Worm (Caenorhabditis elegans): Measurements from ENCODE around the gene fust-1.

DNA sequence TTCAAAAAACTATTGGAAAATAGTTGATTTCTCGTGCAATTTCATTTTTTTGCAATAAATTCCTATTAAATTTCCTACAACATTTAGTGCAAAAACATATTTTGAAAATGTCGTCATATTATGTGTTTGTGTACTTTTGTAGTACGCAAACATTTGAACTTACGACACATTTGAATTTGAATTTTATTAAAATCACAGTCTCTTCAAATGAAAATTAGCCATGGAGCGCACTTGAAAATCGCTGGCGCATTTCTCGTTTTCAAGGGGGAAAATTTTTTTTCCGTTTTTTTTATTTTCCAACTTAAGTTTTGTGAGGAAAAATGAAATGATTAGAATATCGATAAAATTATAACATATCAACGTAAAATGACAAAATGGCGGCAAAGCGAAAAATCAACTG, 4.8 kb upstream of the fust-1 start:
- TF ChIP-seq hnd-1 (tag; optimal IDR thresholded peaks at IDR 0.05) = no peak
- no peak for TF ChIP-seq ama-1 (optimal IDR thresholded peaks at IDR 0.05)

All from whole organism, early embryonic.